Fruit fly (Drosophila melanogaster): ENCODE results near the gene Gcna.

Gcna gene

dm6 chrX:1830396-1831218 is 35.0 kb downstream of the Gcna start:
- TF ChIP-seq tj (GFP tag; optimal IDR thresholded peaks at IDR 0.05) (peak; percentile 85), CG5204 (GFP tag; optimal IDR thresholded peaks at IDR 0.05) (peak; percentile 88), Mnt (GFP tag; optimal IDR thresholded peaks at IDR 0.05) (peak; percentile 92), toe (GFP tag; optimal IDR thresholded peaks at IDR 0.05) (peak; percentile 63), ovo (GFP tag; optimal IDR thresholded peaks at IDR 0.05) (peak; percentile 90), CG1620 (GFP tag; optimal IDR thresholded peaks at IDR 0.05) (peak; percentile 90), CG11617 (GFP tag; optimal IDR thresholded peaks at IDR 0.05) (peak; percentile 98), CG14711 (tag; optimal IDR thresholded peaks at IDR 0.05) (peak; percentile 94), kay (GFP tag; ENCODE audit: borderline replicate concordance) (peak; percentile 96), Hr96 (GFP tag; optimal IDR thresholded peaks at IDR 0.05) (peak; percentile 93), CG7045 (GFP tag; optimal IDR thresholded peaks at IDR 0.05) (peak; percentile 75), pad (GFP tag; optimal IDR thresholded peaks at IDR 0.05) (peak; percentile 89), cnc (optimal IDR thresholded peaks at IDR 0.05) (no peak), Crg-1 (GFP tag; optimal IDR thresholded peaks at IDR 0.05) (peak; percentile 86), cic (GFP tag; optimal IDR thresholded peaks at IDR 0.05) (peak; percentile 69), Clk (GFP tag; optimal IDR thresholded peaks at IDR 0.05) (peak; percentile 43), CG33017 (tag; optimal IDR thresholded peaks at IDR 0.05) (peak; percentile 85), bab1 (GFP tag; optimal IDR thresholded peaks at IDR 0.05) (peak; percentile 97), CG7101 (tag; optimal IDR thresholded peaks at IDR 0.05) (peak; percentile 95), CG12768 (GFP tag; optimal IDR thresholded peaks at IDR 0.05) (peak; percentile 84)

dm6 chrX:1828097-1828496 is 37.5 kb downstream of the Gcna start:
- TF ChIP-seq toe (GFP tag; optimal IDR thresholded peaks at IDR 0.05), result no peak
- no peak for TF ChIP-seq CG33017 (tag; optimal IDR thresholded peaks at IDR 0.05)
- peak; percentile 36 for TF ChIP-seq Mnt (GFP tag; optimal IDR thresholded peaks at IDR 0.05)
- no peak for TF ChIP-seq tj (GFP tag; optimal IDR thresholded peaks at IDR 0.05)

- TF ChIP-seq bab1 (GFP tag; optimal IDR thresholded peaks at IDR 0.05) (no peak), CG11617 (GFP tag; optimal IDR thresholded peaks at IDR 0.05) (no peak), CG1620 (GFP tag; optimal IDR thresholded peaks at IDR 0.05) (no peak), CG14711 (tag; optimal IDR thresholded peaks at IDR 0.05) (no peak), Hr96 (GFP tag; optimal IDR thresholded peaks at IDR 0.05) (no peak), cic (GFP tag; optimal IDR thresholded peaks at IDR 0.05) (no peak), cnc (optimal IDR thresholded peaks at IDR 0.05) (no peak), CG7045 (GFP tag; optimal IDR thresholded peaks at IDR 0.05) (no peak), pad (GFP tag; optimal IDR thresholded peaks at IDR 0.05) (no peak), CG12768 (GFP tag; optimal IDR thresholded peaks at IDR 0.05) (no peak), CG7101 (tag; optimal IDR thresholded peaks at IDR 0.05) (no peak), CG5204 (GFP tag; optimal IDR thresholded peaks at IDR 0.05) (no peak)
Measured at dm6 chrX:1825912-1826862, 39.4 kb downstream of the Gcna start.

dm6 chrX:1824610-1824948 is 41.1 kb downstream of the Gcna start:
- no peak for TF ChIP-seq pad (GFP tag; optimal IDR thresholded peaks at IDR 0.05)
- no peak for TF ChIP-seq CG33017 (tag; optimal IDR thresholded peaks at IDR 0.05)
- peak; percentile 8 for TF ChIP-seq CG11617 (GFP tag; optimal IDR thresholded peaks at IDR 0.05)
- TF ChIP-seq CG14711 (tag; optimal IDR thresholded peaks at IDR 0.05), result no peak
- no peak for TF ChIP-seq toe (GFP tag; optimal IDR thresholded peaks at IDR 0.05)
- no peak for TF ChIP-seq bab1 (GFP tag; optimal IDR thresholded peaks at IDR 0.05)
- no peak for TF ChIP-seq Mnt (GFP tag; optimal IDR thresholded peaks at IDR 0.05)
- peak; percentile 5 for TF ChIP-seq ovo (GFP tag; optimal IDR thresholded peaks at IDR 0.05)
- TF ChIP-seq CG5204 (GFP tag; optimal IDR thresholded peaks at IDR 0.05), result no peak
- no peak for TF ChIP-seq CG7045 (GFP tag; optimal IDR thresholded peaks at IDR 0.05)
- no peak for TF ChIP-seq Clk (GFP tag; optimal IDR thresholded peaks at IDR 0.05)
- peak; percentile 8 for TF ChIP-seq CG7101 (tag; optimal IDR thresholded peaks at IDR 0.05)
- TF ChIP-seq kay (GFP tag; ENCODE audit: borderline replicate concordance), result no peak
- peak; percentile 41 for TF ChIP-seq CG12768 (GFP tag; optimal IDR thresholded peaks at IDR 0.05)
- TF ChIP-seq Crg-1 (GFP tag; optimal IDR thresholded peaks at IDR 0.05), result peak; percentile 5
- no peak for TF ChIP-seq CG1620 (GFP tag; optimal IDR thresholded peaks at IDR 0.05)
- no peak for TF ChIP-seq tj (GFP tag; optimal IDR thresholded peaks at IDR 0.05)
- peak; percentile 15 for TF ChIP-seq Hr96 (GFP tag; optimal IDR thresholded peaks at IDR 0.05)
- no peak for TF ChIP-seq cnc (optimal IDR thresholded peaks at IDR 0.05)
- peak; percentile 19 for TF ChIP-seq cic (GFP tag; optimal IDR thresholded peaks at IDR 0.05)

- TF ChIP-seq bab1 (GFP tag; optimal IDR thresholded peaks at IDR 0.05), result no peak
- TF ChIP-seq CG7045 (GFP tag; optimal IDR thresholded peaks at IDR 0.05), result no peak
- no peak for TF ChIP-seq CG5204 (GFP tag; optimal IDR thresholded peaks at IDR 0.05)
- no peak for TF ChIP-seq Mnt (GFP tag; optimal IDR thresholded peaks at IDR 0.05)
- no peak for TF ChIP-seq Crg-1 (GFP tag; optimal IDR thresholded peaks at IDR 0.05)
- TF ChIP-seq cnc (optimal IDR thresholded peaks at IDR 0.05), result no peak
- TF ChIP-seq ovo (GFP tag; optimal IDR thresholded peaks at IDR 0.05), result no peak
- TF ChIP-seq Hr96 (GFP tag; optimal IDR thresholded peaks at IDR 0.05), result no peak
- no peak for TF ChIP-seq Clk (GFP tag; optimal IDR thresholded peaks at IDR 0.05)
- TF ChIP-seq CG11617 (GFP tag; optimal IDR thresholded peaks at IDR 0.05), result no peak
Measured at dm6 chrX:1823883-1824609, 41.6 kb downstream of the Gcna start.
